Fruit fly (Drosophila melanogaster) whole organism, prepupa: ENCODE measurements around the gene CG31445.

Experiments
- Blimp-1 ChIP-seq: fragments of 200-800 bp; sonication (Bioruptor generic); optimal IDR thresholded peaks from 3 replicates; lab custom pipeline; 2017; ENCODE audit warnings: missing biosample characterization, missing genetic modification characterization, mild to moderate bottlenecking, moderate library complexity, missing genetic modification reagents
- CG10669 ChIP-seq: fragments of 200-800 bp; sonication (Bioruptor generic); optimal IDR thresholded peaks from 3 replicates; lab custom pipeline; 2018; ENCODE audit warnings: missing biosample characterization, mild to moderate bottlenecking, missing genetic modification characterization, moderate library complexity
- CG11294 ChIP-seq: fragments of 200-800 bp; sonication (Bioruptor generic); IDR thresholded peaks from 2 replicates; pipeline ENCODE4 v1.3.6; 2022; ENCODE audit warnings: missing biosample characterization, missing genetic modification characterization
- CG11762 ChIP-seq: fragments of 200-800 bp; sonication (Bioruptor generic); optimal IDR thresholded peaks from 3 replicates; lab custom pipeline; 2016; ENCODE audit warnings: missing biosample characterization, missing genetic modification characterization; ENCODE audit not compliant: insufficient read depth
- CG3032 ChIP-seq: fragments of 200-800 bp; optimal IDR thresholded peaks from 2 replicates; lab custom pipeline; 2019; ENCODE audit warnings: missing biosample characterization, mild to moderate bottlenecking, missing genetic modification characterization, moderate library complexity
- CG32006 ChIP-seq: fragments of 200-800 bp; sonication (Bioruptor generic); optimal IDR thresholded peaks from 3 replicates; lab custom pipeline; 2017; ENCODE audit warnings: missing biosample characterization, mild to moderate bottlenecking, missing genetic modification characterization
- CG34406 ChIP-seq: fragments of 200-800 bp; sonication (Bioruptor generic); optimal IDR thresholded peaks from 3 replicates; lab custom pipeline; 2016; ENCODE audit warnings: missing biosample characterization, missing genetic modification characterization
- CG3919 ChIP-seq: fragments of 200-800 bp; sonication (Bioruptor generic); optimal IDR thresholded peaks from 3 replicates; lab custom pipeline; 2016; ENCODE audit warnings: missing biosample characterization, missing genetic modification characterization
- CG4318 ChIP-seq: fragments of 200-800 bp; sonication (Bioruptor generic); optimal IDR thresholded peaks from 3 replicates; lab custom pipeline; 2017; ENCODE audit warnings: missing biosample characterization, mild to moderate bottlenecking, missing genetic modification characterization
- CG6163 ChIP-seq: fragments of 200-800 bp; sonication (Bioruptor generic); IDR thresholded peaks from 3 replicates; pipeline ENCODE4 v1.3.6; 2022; ENCODE audit warnings: missing biosample characterization, missing genetic modification characterization
- CG6808 ChIP-seq: fragments of 200-800 bp; sonication (Bioruptor generic); optimal IDR thresholded peaks from 3 replicates; lab custom pipeline; 2017; ENCODE audit warnings: missing biosample characterization, missing genetic modification characterization, mild to moderate bottlenecking, moderate library complexity, missing genetic modification reagents
- CG6854 ChIP-seq: fragments of 200-800 bp; sonication (Bioruptor generic); optimal IDR thresholded peaks from 2 replicates; lab custom pipeline; 2017; ENCODE audit warnings: missing biosample characterization, mild to moderate bottlenecking, missing genetic modification characterization
- CG8319 ChIP-seq: fragments of 200-800 bp; sonication (Bioruptor generic); optimal IDR thresholded peaks from 3 replicates; lab custom pipeline; 2016; ENCODE audit warnings: missing biosample characterization, missing genetic modification characterization
- CG8632 ChIP-seq: fragments of 200-800 bp; sonication (Bioruptor generic); optimal IDR thresholded peaks from 3 replicates; lab custom pipeline; 2016; ENCODE audit warnings: missing biosample characterization, missing genetic modification characterization
- Eip78C ChIP-seq: fragments of 200-800 bp; sonication (Bioruptor generic); peaks from one replicate; lab custom pipeline; 2016; ENCODE audit warnings: missing biosample characterization, missing genetic modification characterization
- Ets96B ChIP-seq: fragments of 200-800 bp; optimal IDR thresholded peaks from 2 replicates; lab custom pipeline; 2019; ENCODE audit warnings: missing biosample characterization, mild to moderate bottlenecking, missing genetic modification characterization, moderate library complexity
- Gug ChIP-seq: fragments of 200-800 bp; sonication (Bioruptor generic); IDR thresholded peaks from 2 replicates; pipeline ENCODE4 v1.3.6; 2022; ENCODE audit warnings: missing biosample characterization, missing genetic modification characterization
- Hr38 ChIP-seq: sonication (Bioruptor generic); optimal IDR thresholded peaks from 2 replicates; lab custom pipeline; 2016; ENCODE audit warnings: missing biosample characterization, missing genetic modification characterization
- Lpt ChIP-seq: fragments of 200-800 bp; sonication (Bioruptor generic); optimal IDR thresholded peaks from 3 replicates; lab custom pipeline; 2016; ENCODE audit warnings: missing biosample characterization, missing genetic modification characterization
- OdsH ChIP-seq: fragments of 200-800 bp; sonication (Bioruptor generic); optimal IDR thresholded peaks from 3 replicates; lab custom pipeline; 2016; ENCODE audit warnings: missing biosample characterization, missing genetic modification characterization
- Sox102F ChIP-seq: fragments of 200-800 bp; sonication (Bioruptor generic); optimal IDR thresholded peaks from 2 replicates; lab custom pipeline; 2016; ENCODE audit warnings: missing biosample characterization, mild to moderate bottlenecking, missing genetic modification characterization
- Sox14 ChIP-seq: fragments of 200-800 bp; sonication (Bioruptor generic); optimal IDR thresholded peaks from 3 replicates; lab custom pipeline; 2016; ENCODE audit warnings: missing biosample characterization, missing genetic modification characterization
- cyc ChIP-seq: fragments of 200-800 bp; sonication (Bioruptor generic); optimal IDR thresholded peaks from 3 replicates; lab custom pipeline; 2016; ENCODE audit warnings: missing biosample characterization, missing genetic modification characterization
- dsx ChIP-seq: fragments of 200-800 bp; optimal IDR thresholded peaks from 3 replicates; lab custom pipeline; 2019; ENCODE audit warnings: missing biosample characterization, mild to moderate bottlenecking, missing genetic modification characterization, moderate library complexity; ENCODE audit not compliant: poor library complexity, severe bottlenecking
- eg ChIP-seq: fragments of 200-800 bp; sonication (Bioruptor generic); IDR thresholded peaks from 3 replicates; pipeline ENCODE4 v1.3.6; 2022; ENCODE audit warnings: missing biosample characterization, missing genetic modification characterization
- esn ChIP-seq: fragments of 200-800 bp; sonication (Bioruptor generic); optimal IDR thresholded peaks from 2 replicates; lab custom pipeline; 2016; ENCODE audit warnings: missing biosample characterization, mild to moderate bottlenecking, missing genetic modification characterization, moderate library complexity
- fd85E ChIP-seq: fragments of 200-800 bp; sonication (Bioruptor generic); optimal IDR thresholded peaks from 3 replicates; lab custom pipeline; 2016; ENCODE audit warnings: missing biosample characterization, missing genetic modification characterization
- net ChIP-seq: fragments of 200-800 bp; sonication (Bioruptor generic); optimal IDR thresholded peaks from 3 replicates; lab custom pipeline; 2016; ENCODE audit warnings: missing biosample characterization, missing genetic modification characterization
- pdm3 ChIP-seq: fragments of 200-800 bp; sonication (Bioruptor generic); optimal IDR thresholded peaks from 3 replicates; lab custom pipeline; 2016; ENCODE audit warnings: missing biosample characterization, missing genetic modification characterization
- salr ChIP-seq, 2 experiments: fragments of 200-800 bp; sonication (Bioruptor generic); optimal IDR thresholded peaks; 3 replicates each; lab custom pipeline; 2016 to 2018; ENCODE audit warnings: missing biosample characterization in 2 of 2, missing genetic modification characterization in 2 of 2, mild to moderate bottlenecking in 1 of 2
- ss ChIP-seq, 2 experiments: fragments of 200-800 bp; sonication (Bioruptor generic); optimal IDR thresholded peaks; 2 replicates in 1 of 2; 3 replicates in 1 of 2; lab custom pipeline; 2017 to 2018; ENCODE audit warnings: mild to moderate bottlenecking in 2 of 2, missing biosample characterization in 2 of 2, missing genetic modification characterization in 2 of 2, moderate library complexity in 1 of 2
- svp ChIP-seq: fragments of 200-800 bp; sonication (Bioruptor generic); peaks from one replicate; lab custom pipeline; 2016; ENCODE audit warnings: missing biosample characterization, missing genetic modification characterization
- topi ChIP-seq: fragments of 200-800 bp; sonication (Bioruptor generic); optimal IDR thresholded peaks from 3 replicates; lab custom pipeline; 2016; ENCODE audit warnings: missing biosample characterization, missing genetic modification characterization
- vri ChIP-seq: fragments of 200-800 bp; sonication (Bioruptor generic); optimal IDR thresholded peaks from 3 replicates; lab custom pipeline; 2016; ENCODE audit warnings: missing biosample characterization, mild to moderate bottlenecking, missing genetic modification characterization

The CG31445 gene

dm6 chr3R:29207012-29207656 lies 37.5 kb downstream of the CG31445 start (continued):
- peak; percentile 83 for TF ChIP-seq CG4318 (GFP tag; lab: Kevin White, UChicago)
- peak; percentile 83 for TF ChIP-seq CG6854
- peak; percentile 97 for TF ChIP-seq svp (GFP tag; lab: Kevin White, UChicago)
- peak; percentile 84 for TF ChIP-seq net (GFP tag; lab: Kevin White, UChicago)
- peak; percentile 6 for TF ChIP-seq fd85E
- TF ChIP-seq Lpt (GFP tag; lab: Kevin White, UChicago): peak; percentile 44
- TF ChIP-seq CG11294 (GFP tag; lab: Robert Waterston, UW): peak; percentile 81
- TF ChIP-seq vri (GFP tag; lab: Kevin White, UChicago): peak; percentile 72
- TF ChIP-seq topi (GFP tag; lab: Kevin White, UChicago): peak; percentile 84
- no peak for TF ChIP-seq Hr38 (GFP tag; lab: Kevin White, UChicago)
- TF ChIP-seq CG8632 (GFP tag; lab: Kevin White, UChicago): peak; percentile 84
- peak; percentile 78 for TF ChIP-seq cyc (GFP tag; lab: Kevin White, UChicago)
- peak; percentile 90 for TF ChIP-seq CG34406
- peak; percentile 91 for TF ChIP-seq CG3919 (GFP tag; lab: Kevin White, UChicago)
- TF ChIP-seq CG6808: peak; percentile 91
- TF ChIP-seq ss (GFP tag; optimal IDR thresholded peaks at IDR 0.05; lab: Kevin White, UChicago): peak; percentile 91 to 92
- TF ChIP-seq dsx (GFP tag; lab: Kevin White, UChicago): peak; percentile 91
- TF ChIP-seq CG3032 (tag; lab: Kevin White, UChicago): peak; percentile 95
- TF ChIP-seq CG8319 (GFP tag; lab: Kevin White, UChicago): peak; percentile 69
- TF ChIP-seq Ets96B (tag; lab: Kevin White, UChicago): peak; percentile 94
- TF ChIP-seq Gug (GFP tag; lab: Robert Waterston, UW): peak; percentile 86
- TF ChIP-seq pdm3: peak; percentile 85
- TF ChIP-seq, all 60 proteins: peak for 58

dm6 chr3R:29206198-29207011 lies 38.2 kb downstream of the CG31445 start:
- TF ChIP-seq esn (GFP tag; lab: Kevin White, UChicago) (no peak), Eip78C (GFP tag; lab: Kevin White, UChicago) (peak; percentile 64), eg (GFP tag; lab: Robert Waterston, UW) (no peak), salr (GFP tag; optimal IDR thresholded peaks at IDR 0.05; lab: Kevin White, UChicago) (peak in 1 of 2 experiments; percentile 3), Blimp-1 (no peak), Sox14 (GFP tag; lab: Kevin White, UChicago) (no peak), CG6163 (0 out of 3 replicates have a peak, but pooled peaks have one; percentile 5), pdm3 (no peak), CG10669 (GFP tag; lab: Kevin White, UChicago) (no peak), CG11762 (GFP tag; lab: Kevin White, UChicago) (no peak), Sox102F (GFP tag; lab: Kevin White, UChicago) (no peak), CG32006 (GFP tag; lab: Kevin White, UChicago) (peak; percentile 22), dsx (GFP tag; lab: Kevin White, UChicago) (peak; percentile 47), ss (GFP tag; optimal IDR thresholded peaks at IDR 0.05; lab: Kevin White, UChicago) (peak in 1 of 2 experiments; percentile 23), fd85E (no peak), CG6808 (peak; percentile 33), OdsH (GFP tag; lab: Kevin White, UChicago) (no peak), CG3919 (GFP tag; lab: Kevin White, UChicago) (no peak)
